Worm (Caenorhabditis elegans) whole organism, mixed stage, embryonic: ENCODE data around the gene ugt-50.

Experiments used
- M03D4.4 ChIP-seq: sonication (generic microtip); optimal IDR thresholded peaks from 2 replicates; lab custom pipeline; 2017; ENCODE audit warnings: mild to moderate bottlenecking, missing genetic modification characterization, missing compliant biosample characterization
- bed-3 ChIP-seq: fragments of 200-800 bp; sonication (Bioruptor generic); optimal IDR thresholded peaks from 3 replicates; lab custom pipeline; 2018; ENCODE audit warnings: mild to moderate bottlenecking, missing genetic modification characterization, moderate library complexity, missing compliant biosample characterization
- blmp-1 ChIP-seq: fragments of 150-350 bp; optimal IDR thresholded peaks from 2 replicates; lab custom pipeline; 2014; ENCODE audit warnings: missing biosample characterization, missing genetic modification characterization
- ceh-43 ChIP-seq: fragments of 200-800 bp; sonication (Bioruptor generic); optimal IDR thresholded peaks from 2 replicates; lab custom pipeline; 2018; ENCODE audit warnings: mild to moderate bottlenecking, missing genetic modification characterization, moderate library complexity, missing compliant biosample characterization
- ceh-83 ChIP-seq: fragments of 200-800 bp; sonication (Bioruptor generic); optimal IDR thresholded peaks from 2 replicates; lab custom pipeline; 2018; ENCODE audit warnings: mild to moderate bottlenecking, missing genetic modification characterization, missing compliant biosample characterization
- cnd-1 ChIP-seq: fragments of 200-800 bp; sonication (Bioruptor generic); optimal IDR thresholded peaks from 2 replicates; lab custom pipeline; 2018; ENCODE audit warnings: mild to moderate bottlenecking, missing genetic modification characterization, missing compliant biosample characterization
- drap-1 ChIP-seq: fragments of 200-800 bp; sonication (Bioruptor generic); optimal IDR thresholded peaks from 3 replicates; lab custom pipeline; 2018; ENCODE audit warnings: mild to moderate bottlenecking, missing genetic modification characterization, missing compliant biosample characterization
- elt-3 ChIP-seq: fragments of 150-350 bp; optimal IDR thresholded peaks from 2 replicates; lab custom pipeline; 2014; ENCODE audit warnings: missing biosample characterization, missing genetic modification characterization
- flh-1 ChIP-seq: fragments of 200-800 bp; sonication (Bioruptor generic); optimal IDR thresholded peaks from 2 replicates; lab custom pipeline; 2018; ENCODE audit warnings: mild to moderate bottlenecking, missing genetic modification characterization, moderate library complexity, missing compliant biosample characterization
- hlh-1 ChIP-seq: fragments of 150-350 bp; optimal IDR thresholded peaks from 2 replicates; lab custom pipeline; 2014; ENCODE audit warnings: missing biosample characterization, missing genetic modification reagents, missing genetic modification characterization
- lin-13 ChIP-seq: fragments of 150-350 bp; optimal IDR thresholded peaks from 2 replicates; lab custom pipeline; 2014; ENCODE audit warnings: missing biosample characterization, missing genetic modification characterization
- lin-32 ChIP-seq: fragments of 200-800 bp; sonication (Bioruptor generic); optimal IDR thresholded peaks from 2 replicates; lab custom pipeline; 2018; ENCODE audit warnings: mild to moderate bottlenecking, missing genetic modification characterization, missing compliant biosample characterization
- lsy-2 ChIP-seq: fragments of 150-350 bp; optimal IDR thresholded peaks from 2 replicates; lab custom pipeline; 2014; ENCODE audit warnings: missing biosample characterization, missing genetic modification characterization
- mep-1 ChIP-seq: fragments of 150-350 bp; optimal IDR thresholded peaks from 2 replicates; lab custom pipeline; 2017; ENCODE audit warnings: missing biosample characterization, missing genetic modification reagents, missing genetic modification characterization, inconsistent platforms
- mls-2 ChIP-seq: sonication (generic microtip); optimal IDR thresholded peaks from 2 replicates; lab custom pipeline; 2016; ENCODE audit warnings: mild to moderate bottlenecking, missing genetic modification characterization, moderate library complexity, missing compliant biosample characterization
- nhr-12 ChIP-seq: fragments of 150-350 bp; optimal IDR thresholded peaks from 2 replicates; lab custom pipeline; 2014; ENCODE audit warnings: missing biosample characterization, missing genetic modification characterization
- nhr-2 ChIP-seq: fragments of 150-350 bp; optimal IDR thresholded peaks from 2 replicates; lab custom pipeline; 2014; ENCODE audit warnings: missing biosample characterization, missing genetic modification characterization
- nhr-237 ChIP-seq: fragments of 150-350 bp; optimal IDR thresholded peaks from 2 replicates; lab custom pipeline; 2014; ENCODE audit warnings: missing biosample characterization, missing genetic modification characterization
- nhr-28 ChIP-seq: fragments of 150-350 bp; optimal IDR thresholded peaks from 2 replicates; lab custom pipeline; 2014; ENCODE audit warnings: missing biosample characterization, missing genetic modification characterization
- nhr-76 ChIP-seq: sonication (generic microtip); optimal IDR thresholded peaks from 2 replicates; lab custom pipeline; 2017; ENCODE audit warnings: missing biosample characterization, missing genetic modification characterization
- pha-4 ChIP-seq: fragments of 150-350 bp; optimal IDR thresholded peaks from 2 replicates; lab custom pipeline; 2018; ENCODE audit warnings: missing biosample characterization, missing genetic modification reagents, missing genetic modification characterization
- sem-2 ChIP-seq: fragments of 200-800 bp; sonication (Bioruptor generic); optimal IDR thresholded peaks from 2 replicates; lab custom pipeline; 2018; ENCODE audit warnings: mild to moderate bottlenecking, missing genetic modification characterization, missing compliant biosample characterization
- snpc-4 ChIP-seq: fragments of 150-350 bp; optimal IDR thresholded peaks from 2 replicates; lab custom pipeline; 2014; ENCODE audit warnings: missing biosample characterization, missing genetic modification characterization
- sptf-1 ChIP-seq: sonication (generic microtip); optimal IDR thresholded peaks from 2 replicates; lab custom pipeline; 2017; ENCODE audit warnings: mild to moderate bottlenecking, missing genetic modification characterization, moderate library complexity, missing compliant biosample characterization
- unc-120 ChIP-seq: sonication (generic microtip); optimal IDR thresholded peaks from 2 replicates; lab custom pipeline; 2017; ENCODE audit warnings: missing genetic modification characterization, missing compliant biosample characterization; ENCODE audit not compliant: poor library complexity, severe bottlenecking
- unc-39 ChIP-seq: fragments of 150-350 bp; optimal IDR thresholded peaks from 2 replicates; lab custom pipeline; 2014; ENCODE audit warnings: missing biosample characterization, missing genetic modification characterization
- zip-8 ChIP-seq: fragments of 150-350 bp; optimal IDR thresholded peaks from 2 replicates; lab custom pipeline; 2014; ENCODE audit warnings: missing biosample characterization, missing genetic modification characterization
- ztf-11 ChIP-seq: fragments of 150-350 bp; optimal IDR thresholded peaks from 2 replicates; lab custom pipeline; 2014; ENCODE audit warnings: missing biosample characterization, missing genetic modification characterization

The ugt-50 gene

DNA sequence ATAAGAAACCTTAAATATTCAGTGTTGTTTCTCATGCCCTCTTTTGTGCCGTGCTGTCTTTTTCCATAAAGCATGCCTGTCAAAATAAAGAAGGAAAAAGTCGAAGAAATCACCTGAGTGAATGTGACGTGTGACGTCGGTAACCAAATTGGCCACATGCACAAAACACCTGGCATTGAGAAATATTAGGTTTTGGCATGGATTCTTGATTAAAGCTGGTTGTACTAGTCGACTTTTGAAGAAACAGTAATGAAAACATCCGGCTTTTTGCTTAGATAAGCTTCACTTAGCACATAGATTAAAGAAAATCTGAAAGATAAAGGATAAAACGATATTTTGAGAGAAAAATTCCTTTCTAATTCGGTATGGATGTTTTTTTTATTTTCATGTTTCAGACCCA lies 34.8 kb downstream of the ugt-50 start:
- TF ChIP-seq ceh-43 (GFP tag; lab: Kevin White, UChicago) (no peak), mep-1 (tag; lab: Kevin White, UChicago) (no peak), zip-8 (tag; lab: Kevin White, UChicago) (no peak), sem-2 (GFP tag; lab: Kevin White, UChicago) (no peak), nhr-12 (no peak), lin-13 (tag; lab: Kevin White, UChicago) (no peak), elt-3 (no peak), pha-4 (tag; lab: Kevin White, UChicago) (no peak), flh-1 (GFP tag; lab: Kevin White, UChicago) (no peak), ceh-83 (GFP tag; lab: Kevin White, UChicago) (no peak), drap-1 (GFP tag; lab: Kevin White, UChicago) (no peak), ztf-11 (tag; lab: Kevin White, UChicago) (no peak), sptf-1 (tag; lab: Kevin White, UChicago) (no peak), nhr-28 (tag; lab: Kevin White, UChicago) (no peak), hlh-1 (tag; lab: Kevin White, UChicago) (no peak), cnd-1 (tag; lab: Kevin White, UChicago) (no peak), nhr-237 (no peak), snpc-4 (tag; lab: Kevin White, UChicago) (no peak), unc-120 (tag; lab: Kevin White, UChicago) (no peak), lsy-2 (tag; lab: Kevin White, UChicago) (no peak)

DNA sequence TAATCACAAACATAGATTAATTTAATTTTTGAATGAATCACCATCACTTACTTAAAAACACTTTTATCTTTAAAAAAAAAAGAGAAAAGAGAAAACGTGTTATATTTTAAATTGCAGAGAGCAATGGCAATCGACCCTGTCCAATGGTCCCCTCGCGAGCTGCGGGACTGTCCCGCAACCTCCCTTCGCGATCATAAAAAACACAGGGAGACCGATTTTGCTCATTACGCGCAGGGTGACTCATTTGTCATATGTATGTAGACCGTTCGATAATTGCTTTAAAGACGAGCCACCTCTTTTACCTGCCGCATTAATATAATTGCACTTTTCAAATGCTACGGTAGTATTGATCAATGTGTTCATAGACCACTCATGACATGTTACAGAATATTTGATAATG lies 38.7 kb downstream of the ugt-50 start:
- TF ChIP-seq lsy-2 (tag; lab: Kevin White, UChicago) (no peak), flh-1 (GFP tag; lab: Kevin White, UChicago) (no peak), lin-32 (GFP tag; lab: Kevin White, UChicago) (no peak), elt-3 (no peak), blmp-1 (tag; lab: Kevin White, UChicago) (no peak), zip-8 (tag; lab: Kevin White, UChicago) (no peak), ztf-11 (tag; lab: Kevin White, UChicago) (no peak), lin-13 (tag; lab: Kevin White, UChicago) (no peak), sptf-1 (tag; lab: Kevin White, UChicago) (no peak), ceh-43 (GFP tag; lab: Kevin White, UChicago) (no peak), bed-3 (GFP tag; lab: Kevin White, UChicago) (no peak), hlh-1 (tag; lab: Kevin White, UChicago) (no peak)

DNA sequence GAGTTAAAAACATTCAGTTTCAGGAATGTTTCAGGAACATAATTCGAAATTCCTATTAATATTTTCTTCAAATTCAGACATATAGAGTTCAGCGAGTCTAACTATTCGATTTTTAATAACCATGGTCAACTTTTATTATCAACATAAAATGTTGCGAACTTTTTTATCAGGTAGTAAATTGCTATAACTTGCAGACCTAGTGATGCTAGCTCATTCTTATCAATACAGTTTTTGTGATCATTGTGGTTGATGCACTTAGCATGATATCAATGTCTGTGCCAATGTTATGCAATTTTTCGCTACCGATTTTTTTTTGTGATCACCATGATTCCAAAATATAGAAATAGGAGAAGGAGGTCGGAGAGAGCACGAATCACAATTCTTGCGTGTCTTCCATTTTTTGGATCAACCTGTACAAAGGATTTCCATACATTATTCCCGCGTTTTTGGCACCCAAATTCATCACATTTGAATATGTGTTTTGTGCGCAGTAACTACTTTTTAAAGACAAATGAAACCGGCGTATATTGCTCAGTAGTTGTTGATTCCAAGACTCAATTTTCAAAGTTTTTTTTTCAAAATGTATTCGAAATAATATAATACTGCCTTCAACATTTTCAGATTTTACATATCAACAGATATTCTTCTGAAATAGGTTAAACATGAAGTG lies 40.0 kb downstream of the ugt-50 start, which contains the start of gene pgp-12:
pgp-12 (plus strand) TSS at position 620 of the 670 bp plus-strand sequence.
- no peak for TF ChIP-seq nhr-76 (tag; lab: Kevin White, UChicago)
- TF ChIP-seq blmp-1 (tag; lab: Kevin White, UChicago) = no peak
- no peak for TF ChIP-seq lsy-2 (tag; lab: Kevin White, UChicago)
- no peak for TF ChIP-seq cnd-1 (tag; lab: Kevin White, UChicago)
- no peak for TF ChIP-seq unc-39 (tag; lab: Kevin White, UChicago)
- no peak for TF ChIP-seq hlh-1 (tag; lab: Kevin White, UChicago)
- TF ChIP-seq unc-120 (tag; lab: Kevin White, UChicago) = no peak
- no peak for TF ChIP-seq M03D4.4
- TF ChIP-seq flh-1 (GFP tag; lab: Kevin White, UChicago) = no peak

DNA sequence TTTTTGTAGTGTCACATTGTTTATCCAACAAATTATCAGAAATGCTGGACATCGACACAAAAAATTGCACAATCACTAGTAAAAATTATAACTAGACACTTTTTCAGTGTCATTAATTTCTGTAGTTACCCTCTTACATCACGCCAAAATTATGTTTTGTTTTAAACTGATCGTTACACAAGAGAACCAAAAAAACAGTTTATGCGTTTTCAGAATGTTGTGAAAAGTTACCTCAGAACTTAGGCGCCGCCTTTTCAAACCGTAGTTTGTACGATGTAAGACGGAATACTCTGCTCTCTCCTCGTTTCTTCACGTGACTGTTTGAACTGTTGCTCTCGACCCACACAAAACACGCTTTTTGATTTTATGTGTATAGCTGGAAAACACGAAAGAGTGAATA lies 47.1 kb downstream of the ugt-50 start, which contains the start of gene pgp-13:
pgp-13 (plus strand) TSS at position 301 of the 400 bp plus-strand sequence.
- no peak for TF ChIP-seq snpc-4 (tag; lab: Kevin White, UChicago)
- TF ChIP-seq hlh-1 (tag; lab: Kevin White, UChicago) = no peak
- TF ChIP-seq nhr-237 = no peak
- TF ChIP-seq nhr-2 = no peak
- no peak for TF ChIP-seq ceh-83 (GFP tag; lab: Kevin White, UChicago)
- no peak for TF ChIP-seq mls-2 (tag; lab: Kevin White, UChicago)
- no peak for TF ChIP-seq flh-1 (GFP tag; lab: Kevin White, UChicago)
- no peak for TF ChIP-seq bed-3 (GFP tag; lab: Kevin White, UChicago)
- no peak for TF ChIP-seq pha-4 (tag; lab: Kevin White, UChicago)
